Worm (Caenorhabditis elegans) whole organism, young adult: ENCODE data around the gene vit-4.

ENCODE experiments used
- B0035.1 ChIP-seq: sonication (generic microtip); optimal IDR thresholded peaks from 2 replicates; lab custom pipeline; 2016; ENCODE audit warnings: missing genetic modification characterization, mild to moderate bottlenecking, missing compliant biosample characterization, missing genotype, missing genetic modification reagents
- B0261.1 ChIP-seq: sonication (generic microtip); optimal IDR thresholded peaks from 2 replicates; lab custom pipeline; 2016; ENCODE audit warnings: mild to moderate bottlenecking, missing genetic modification characterization, moderate library complexity, missing compliant biosample characterization
- B0336.3 ChIP-seq: fragments of 200-800 bp; sonication (Bioruptor generic); IDR thresholded peaks from 2 replicates; pipeline ENCODE4 v1.3.6; 2022; ENCODE audit warnings: missing genetic modification characterization, missing compliant biosample characterization
- C17E4.6 ChIP-seq: fragments of 200-800 bp; sonication (Bioruptor generic); IDR thresholded peaks from 2 replicates; pipeline ENCODE4 v1.3.6; 2022; ENCODE audit warnings: missing genetic modification reagents, missing genetic modification characterization, missing compliant biosample characterization
- D2030.7 ChIP-seq: fragments of 200-800 bp; sonication (Bioruptor generic); IDR thresholded peaks from 2 replicates; pipeline ENCODE4 v1.3.6; 2022; ENCODE audit warnings: missing genetic modification reagents, missing genetic modification characterization, missing compliant biosample characterization
- F10E7.11 ChIP-seq: sonication (generic microtip); optimal IDR thresholded peaks from 2 replicates; lab custom pipeline; 2017; ENCODE audit warnings: mild to moderate bottlenecking, missing genetic modification characterization, moderate library complexity, missing compliant biosample characterization
- F22D6.2 ChIP-seq: sonication (generic microtip); optimal IDR thresholded peaks from 2 replicates; lab custom pipeline; 2016; ENCODE audit warnings: mild to moderate bottlenecking, missing genetic modification characterization, missing compliant biosample characterization
- F33H1.4 ChIP-seq: fragments of 200-800 bp; sonication (Bioruptor generic); IDR thresholded peaks from 2 replicates; pipeline ENCODE4 v1.3.6; 2022; ENCODE audit warnings: missing genetic modification reagents, missing genetic modification characterization, missing compliant biosample characterization
- F57C9.4 ChIP-seq: sonication (generic microtip); optimal IDR thresholded peaks from 2 replicates; lab custom pipeline; 2017; ENCODE audit warnings: mild to moderate bottlenecking, missing genetic modification characterization, missing compliant biosample characterization
- Y53G8AR.9 ChIP-seq: fragments of 200-800 bp; sonication (Bioruptor generic); conservative IDR thresholded peaks from 2 replicates; pipeline ENCODE4 v1.3.6; 2022; ENCODE audit warnings: missing genetic modification reagents, missing genetic modification characterization, missing compliant biosample characterization
- Y67H2A.10 ChIP-seq: fragments of 200-800 bp; sonication (Bioruptor generic); conservative IDR thresholded peaks from 2 replicates; pipeline ENCODE4 v1.3.6; 2022; ENCODE audit warnings: missing genetic modification reagents, missing genetic modification characterization, missing compliant biosample characterization
- Y95B8A.8 ChIP-seq: fragments of 200-800 bp; sonication (Bioruptor generic); IDR thresholded peaks from 2 replicates; pipeline ENCODE4 v1.3.6; 2022; ENCODE audit warnings: missing genetic modification reagents, missing genetic modification characterization, missing compliant biosample characterization
- ama-1 ChIP-seq, 3 experiments: fragments of 150-350 bp in 1 of 3; sonication (generic microtip) in 2 of 3; optimal IDR thresholded peaks; 2 replicates each; lab custom pipeline; 2014 to 2018; ENCODE audit warnings: missing biosample characterization in 2 of 3, missing genetic modification characterization in 2 of 3, missing genetic modification reagents in 2 of 3
- attf-3 ChIP-seq: fragments of 200-800 bp; sonication (Bioruptor generic); conservative IDR thresholded peaks from 2 replicates; pipeline ENCODE4 v1.3.6; 2022; ENCODE audit warnings: missing genetic modification reagents, missing genetic modification characterization, missing compliant biosample characterization
- attf-5 ChIP-seq: fragments of 200-800 bp; sonication (Bioruptor generic); optimal IDR thresholded peaks from 2 replicates; lab custom pipeline; 2018; ENCODE audit warnings: mild to moderate bottlenecking, missing genetic modification characterization, missing compliant biosample characterization
- bed-1 ChIP-seq: fragments of 200-800 bp; sonication (Bioruptor generic); IDR thresholded peaks from 2 replicates; pipeline ENCODE4 v1.3.6; 2022; ENCODE audit warnings: missing genetic modification reagents, missing genetic modification characterization, missing compliant biosample characterization
- bed-2 ChIP-seq: fragments of 200-800 bp; sonication (Bioruptor generic); IDR thresholded peaks from 2 replicates; pipeline ENCODE4 v1.3.6; 2022; ENCODE audit warnings: missing genetic modification reagents, missing genetic modification characterization, missing compliant biosample characterization
- cebp-1 ChIP-seq, 2 experiments: fragments of 200-800 bp in 1 of 2; sonication (Bioruptor generic) in 1 of 2; sonication (generic microtip) in 1 of 2; IDR thresholded peaks in 1 of 2; optimal IDR thresholded peaks in 1 of 2; 2 replicates each; pipeline versions ENCODE4 v1.3.6 to Lab custom; 2017 to 2022; ENCODE audit warnings: missing compliant biosample characterization in 2 of 2, missing genetic modification characterization in 2 of 2, mild to moderate bottlenecking in 1 of 2, missing genetic modification reagents in 1 of 2, moderate library complexity in 1 of 2
- ceh-100 ChIP-seq: fragments of 200-800 bp; sonication (Bioruptor generic); IDR thresholded peaks from 2 replicates; pipeline ENCODE4 v1.3.6; 2022; ENCODE audit warnings: missing genetic modification reagents, missing genetic modification characterization, missing compliant biosample characterization
- ceh-27 ChIP-seq: fragments of 200-800 bp; sonication (Bioruptor generic); optimal IDR thresholded peaks from 2 replicates; lab custom pipeline; 2018; ENCODE audit warnings: mild to moderate bottlenecking, missing genetic modification characterization, moderate library complexity, missing compliant biosample characterization
- ceh-58 ChIP-seq: fragments of 200-800 bp; sonication (Bioruptor generic); IDR thresholded peaks from 2 replicates; pipeline ENCODE4 v1.3.6; 2022; ENCODE audit warnings: missing genetic modification characterization, missing compliant biosample characterization
- ceh-91 ChIP-seq: fragments of 200-800 bp; sonication (Bioruptor generic); IDR thresholded peaks from 2 replicates; pipeline ENCODE4 v1.3.6; 2022; ENCODE audit warnings: missing genetic modification reagents, missing genetic modification characterization, missing compliant biosample characterization
- dpff-1 ChIP-seq: sonication (generic microtip); optimal IDR thresholded peaks from 2 replicates; lab custom pipeline; 2017; ENCODE audit warnings: mild to moderate bottlenecking, missing genetic modification characterization, missing compliant biosample characterization
- dpl-1 ChIP-seq: fragments of 150-350 bp; optimal IDR thresholded peaks from 2 replicates; lab custom pipeline; 2014; ENCODE audit warnings: missing biosample characterization, missing genetic modification reagents, missing genetic modification characterization
- egl-18 ChIP-seq: fragments of 200-800 bp; sonication (Bioruptor generic); IDR thresholded peaks from 2 replicates; pipeline ENCODE4 v1.3.6; 2022; ENCODE audit warnings: missing genetic modification reagents, missing genetic modification characterization, missing compliant biosample characterization
- gei-17 ChIP-seq: fragments of 200-800 bp; sonication (Bioruptor generic); optimal IDR thresholded peaks from 2 replicates; lab custom pipeline; 2018; ENCODE audit warnings: mild to moderate bottlenecking, missing genetic modification characterization, missing compliant biosample characterization
- hlh-26 ChIP-seq: fragments of 200-800 bp; sonication (Bioruptor generic); conservative IDR thresholded peaks from 2 replicates; pipeline ENCODE4 v1.3.6; 2022; ENCODE audit warnings: missing genetic modification reagents, missing genetic modification characterization, missing compliant biosample characterization
- let-607 ChIP-seq, 2 experiments: fragments of 200-800 bp in 1 of 2; sonication (Bioruptor generic) in 1 of 2; sonication (generic microtip) in 1 of 2; optimal IDR thresholded peaks; 2 replicates each; lab custom pipeline; 2016 to 2018; ENCODE audit warnings: mild to moderate bottlenecking in 2 of 2, missing compliant biosample characterization in 2 of 2, missing genetic modification characterization in 2 of 2, moderate library complexity in 2 of 2, missing genotype in 1 of 2
- lin-35 ChIP-seq, 3 experiments: fragments of 150-350 bp in 2 of 3; sonication (generic microtip) in 1 of 3; optimal IDR thresholded peaks; 2 replicates each; lab custom pipeline; 2014 to 2018; ENCODE audit warnings: missing biosample characterization in 3 of 3, missing genetic modification characterization in 3 of 3, missing genetic modification reagents in 3 of 3
- lin-54 ChIP-seq: fragments of 200-800 bp; sonication (Bioruptor generic); optimal IDR thresholded peaks from 2 replicates; lab custom pipeline; 2018; ENCODE audit warnings: mild to moderate bottlenecking, missing genetic modification characterization, missing compliant biosample characterization
- lsl-1 ChIP-seq: fragments of 200-800 bp; sonication (Bioruptor generic); optimal IDR thresholded peaks from 2 replicates; lab custom pipeline; 2018; ENCODE audit warnings: mild to moderate bottlenecking, missing genetic modification characterization, moderate library complexity, missing compliant biosample characterization
- madf-6 ChIP-seq: fragments of 200-800 bp; sonication (Bioruptor generic); IDR thresholded peaks from 2 replicates; pipeline ENCODE4 v1.3.6; 2022; ENCODE audit warnings: missing genetic modification reagents, missing genetic modification characterization, missing compliant biosample characterization
- mel-28 ChIP-seq: sonication (generic microtip); optimal IDR thresholded peaks from 2 replicates; lab custom pipeline; 2016; ENCODE audit warnings: borderline replicate concordance, mild to moderate bottlenecking, missing genetic modification characterization, missing compliant biosample characterization
- nfya-2 ChIP-seq: fragments of 200-800 bp; sonication (Bioruptor generic); IDR thresholded peaks from 2 replicates; pipeline ENCODE4 v1.3.6; 2022; ENCODE audit warnings: missing genetic modification reagents, missing genetic modification characterization, missing compliant biosample characterization
- nfyb-1 ChIP-seq: fragments of 200-800 bp; sonication (Bioruptor generic); IDR thresholded peaks from 2 replicates; pipeline ENCODE4 v1.3.6; 2022; ENCODE audit warnings: missing genetic modification reagents, missing genetic modification characterization, missing compliant biosample characterization
- nhr-179 ChIP-seq: sonication (generic microtip); optimal IDR thresholded peaks from 2 replicates; lab custom pipeline; 2016; ENCODE audit warnings: mild to moderate bottlenecking, missing genetic modification characterization, missing compliant biosample characterization
- nhr-80 ChIP-seq: sonication (generic microtip); optimal IDR thresholded peaks from 2 replicates; lab custom pipeline; 2016; ENCODE audit warnings: missing genetic modification characterization, missing compliant biosample characterization
- nhr-90 ChIP-seq: sonication (generic microtip); optimal IDR thresholded peaks from 2 replicates; lab custom pipeline; 2016; ENCODE audit warnings: missing genotype, mild to moderate bottlenecking, missing genetic modification characterization, missing compliant biosample characterization
- pha-4 ChIP-seq: fragments of 150-350 bp; sonication (generic microtip); optimal IDR thresholded peaks from 2 replicates; lab custom pipeline; 2014; ENCODE audit warnings: missing biosample characterization, missing genetic modification reagents, missing genetic modification characterization
- rpc-1 ChIP-seq, 2 experiments: fragments of 150-350 bp in 1 of 2; sonication (generic microtip) in 1 of 2; optimal IDR thresholded peaks; 2 replicates each; lab custom pipeline; 2014 to 2018; ENCODE audit warnings: missing biosample characterization in 1 of 2, missing genetic modification characterization in 1 of 2, missing genetic modification reagents in 1 of 2, missing genotype in 1 of 2
- sdz-38 ChIP-seq: sonication (generic microtip); optimal IDR thresholded peaks from 2 replicates; lab custom pipeline; 2016; ENCODE audit warnings: missing genotype, missing genetic modification characterization, missing compliant biosample characterization
- snpc-1.3 ChIP-seq: sonication (generic microtip); optimal IDR thresholded peaks from 2 replicates; lab custom pipeline; 2017; ENCODE audit warnings: missing genetic modification characterization, mild to moderate bottlenecking, missing compliant biosample characterization, antibody characterized with exemption, moderate library complexity, missing genotype, missing genetic modification reagents; ENCODE audit not compliant: insufficient read depth
- sptf-2 ChIP-seq: fragments of 200-800 bp; sonication (Bioruptor generic); optimal IDR thresholded peaks from 2 replicates; lab custom pipeline; 2018; ENCODE audit warnings: mild to moderate bottlenecking, missing genetic modification characterization, missing compliant biosample characterization
- tbx-9 ChIP-seq: sonication (generic microtip); optimal IDR thresholded peaks from 2 replicates; lab custom pipeline; 2016; ENCODE audit warnings: borderline replicate concordance, missing genetic modification characterization, inconsistent platforms, missing compliant biosample characterization
- xnd-1 ChIP-seq: sonication (generic microtip); optimal IDR thresholded peaks from 2 replicates; lab custom pipeline; 2016; ENCODE audit warnings: missing genotype, missing genetic modification reagents, missing genetic modification characterization, missing compliant biosample characterization
- zim-3 ChIP-seq: sonication (generic microtip); optimal IDR thresholded peaks from 2 replicates; lab custom pipeline; 2017; ENCODE audit warnings: mild to moderate bottlenecking, missing genetic modification characterization, moderate library complexity, missing compliant biosample characterization
- ztf-18 ChIP-seq: sonication (generic microtip); optimal IDR thresholded peaks from 2 replicates; lab custom pipeline; 2016; ENCODE audit warnings: missing genotype, mild to moderate bottlenecking, missing genetic modification characterization, missing compliant biosample characterization
- ztf-3 ChIP-seq: fragments of 200-800 bp; sonication (Bioruptor generic); optimal IDR thresholded peaks from 2 replicates; lab custom pipeline; 2018; ENCODE audit warnings: mild to moderate bottlenecking, missing genetic modification characterization, missing compliant biosample characterization

The vit-4 gene

ce11 chrX:3605727-3606126, 42.0 kb upstream of the vit-4 start, which contains the start of gene C18B2.4 (continued):
- TF ChIP-seq D2030.7 (GFP tag; lab: Robert Waterston, UW) (no peak), sptf-2 (peak; percentile 30), rpc-1 (optimal IDR thresholded peaks at IDR 0.05; lab: Kevin White, UChicago) (no peak), rpc-1 (tag; optimal IDR thresholded peaks at IDR 0.05; lab: Kevin White, UChicago) (no peak), F10E7.11 (no peak), B0261.1 (tag; lab: Kevin White, UChicago) (no peak), attf-5 (peak; percentile 94), madf-6 (GFP tag; lab: Robert Waterston, UW) (no peak), nhr-179 (no peak), nhr-80 (tag; lab: Kevin White, UChicago) (peak; percentile 96), ceh-58 (GFP tag; lab: Robert Waterston, UW) (no peak), F33H1.4 (GFP tag; lab: Robert Waterston, UW) (no peak), nhr-90 (tag; lab: Kevin White, UChicago) (no peak), lin-54 (GFP tag; lab: Kevin White, UChicago) (peak; percentile 27), Y95B8A.8 (GFP tag; lab: Robert Waterston, UW) (no peak), F57C9.4 (tag; lab: Kevin White, UChicago) (no peak), xnd-1 (tag; lab: Kevin White, UChicago) (no peak), sdz-38 (tag; lab: Kevin White, UChicago) (no peak), ama-1 (optimal IDR thresholded peaks at IDR 0.05; lab: Kevin White, UChicago) (no peak), ama-1 (GFP tag; optimal IDR thresholded peaks at IDR 0.05; lab: Kevin White, UChicago) (no peak), ceh-100 (GFP tag; lab: Robert Waterston, UW) (no peak), ztf-3 (GFP tag; lab: Kevin White, UChicago) (no peak), ceh-27 (GFP tag; lab: Kevin White, UChicago) (peak; percentile 64), bed-2 (GFP tag; lab: Robert Waterston, UW) (no peak), B0035.1 (no peak), lin-35 (GFP tag; optimal IDR thresholded peaks at IDR 0.05; lab: Kevin White, UChicago) (peak in 1 of 3 experiments; percentile 52), Y67H2A.10 (GFP tag; lab: Robert Waterston, UW) (no peak), pha-4 (no peak), let-607 (tag; optimal IDR thresholded peaks at IDR 0.05; lab: Kevin White, UChicago) (peak; percentile 53 to 56), nfyb-1 (GFP tag; lab: Robert Waterston, UW) (peak; percentile 57; the same call in 1 of the 2 replicates), ztf-18 (tag; lab: Kevin White, UChicago) (peak; percentile 8), zim-3 (no peak), tbx-9 (no peak), Y53G8AR.9 (GFP tag; lab: Robert Waterston, UW) (no peak), cebp-1 (GFP tag; IDR thresholded peaks at IDR 0.05; lab: Robert Waterston, UW) (peak; percentile 97), cebp-1 (tag; optimal IDR thresholded peaks at IDR 0.05; lab: Kevin White, UChicago) (peak; percentile 99), nfya-2 (GFP tag; lab: Robert Waterston, UW) (no peak), dpff-1 (no peak), attf-3 (no peak), hlh-26 (GFP tag; lab: Robert Waterston, UW) (no peak), F22D6.2 (tag; lab: Kevin White, UChicago) (no peak), dpl-1 (GFP tag; lab: Kevin White, UChicago) (no peak), mel-28 (no peak), lsl-1 (no peak), egl-18 (no peak), gei-17 (no peak), snpc-1.3 (tag; lab: Kevin White, UChicago) (no peak), C17E4.6 (no peak), B0336.3 (GFP tag; lab: Robert Waterston, UW) (peak; percentile 61; the same call in 1 of the 2 replicates), bed-1 (no peak), ceh-91 (GFP tag; lab: Robert Waterston, UW) (no peak)
